Fruit fly (Drosophila melanogaster) whole organism, embryonic: ENCODE results near the gene CG31650.

ENCODE experiments used
- ATbp ChIP-seq: fragments of 200-800 bp; sonication (Bioruptor generic); optimal IDR thresholded peaks from 2 replicates; lab custom pipeline; 2017; ENCODE audit warnings: missing biosample characterization, mild to moderate bottlenecking, missing genetic modification characterization, missing genetic modification reagents
- Atf-2 ChIP-seq: fragments of 200-800 bp; sonication (Bioruptor generic); optimal IDR thresholded peaks from 2 replicates; lab custom pipeline; 2016; ENCODE audit warnings: missing biosample characterization, missing genetic modification characterization
- CG10431 ChIP-seq: fragments of 200-800 bp; sonication (Bioruptor generic); optimal IDR thresholded peaks from 3 replicates; lab custom pipeline; 2018; ENCODE audit warnings: missing biosample characterization, mild to moderate bottlenecking, missing genetic modification characterization
- CG10543 ChIP-seq: fragments of 200-800 bp; sonication (Bioruptor generic); optimal IDR thresholded peaks from 3 replicates; lab custom pipeline; 2017; ENCODE audit warnings: missing biosample characterization, mild to moderate bottlenecking, missing genetic modification characterization, moderate library complexity
- CG12071 ChIP-seq: fragments of 200-800 bp; sonication (Bioruptor generic); optimal IDR thresholded peaks from 3 replicates; lab custom pipeline; 2018; ENCODE audit warnings: missing biosample characterization, mild to moderate bottlenecking, missing genetic modification characterization
- CG13123 ChIP-seq: fragments of 200-800 bp; sonication (Bioruptor generic); optimal IDR thresholded peaks from 2 replicates; lab custom pipeline; 2016; ENCODE audit warnings: missing biosample characterization, missing genetic modification characterization
- CG1832 ChIP-seq: fragments of 200-800 bp; sonication (Bioruptor generic); optimal IDR thresholded peaks from 2 replicates; lab custom pipeline; 2017; ENCODE audit warnings: missing biosample characterization, mild to moderate bottlenecking, missing genetic modification characterization, inconsistent platforms
- CG3163 ChIP-seq: fragments of 200-800 bp; sonication (Bioruptor generic); optimal IDR thresholded peaks from 3 replicates; lab custom pipeline; 2016; ENCODE audit warnings: missing biosample characterization, missing genetic modification characterization
- CG34376 ChIP-seq: fragments of 200-800 bp; sonication (Bioruptor generic); optimal IDR thresholded peaks from 2 replicates; lab custom pipeline; 2018; ENCODE audit warnings: missing biosample characterization, mild to moderate bottlenecking, missing genetic modification characterization
- CG4282 ChIP-seq: fragments of 200-800 bp; sonication (Bioruptor generic); optimal IDR thresholded peaks from 2 replicates; lab custom pipeline; 2016; ENCODE audit warnings: missing biosample characterization, missing genetic modification characterization
- CG5245 ChIP-seq: fragments of 200-800 bp; sonication (Bioruptor generic); optimal IDR thresholded peaks from 3 replicates; lab custom pipeline; 2016; ENCODE audit warnings: missing biosample characterization, missing genetic modification characterization
- CG6654 ChIP-seq: fragments of 200-800 bp; sonication (Bioruptor generic); optimal IDR thresholded peaks from 2 replicates; lab custom pipeline; 2017; ENCODE audit warnings: missing biosample characterization, mild to moderate bottlenecking, missing genetic modification characterization
- CG8924 ChIP-seq: fragments of 200-800 bp; optimal IDR thresholded peaks from 3 replicates; lab custom pipeline; 2019; ENCODE audit warnings: missing biosample characterization, mild to moderate bottlenecking, missing genetic modification characterization, moderate library complexity
- CG9817 ChIP-seq: fragments of 200-800 bp; sonication (Bioruptor generic); optimal IDR thresholded peaks from 2 replicates; lab custom pipeline; 2018; ENCODE audit warnings: missing biosample characterization, mild to moderate bottlenecking, missing genetic modification characterization, moderate library complexity
- CrebB ChIP-seq: fragments of 200-800 bp; sonication (Bioruptor generic); optimal IDR thresholded peaks from 3 replicates; lab custom pipeline; 2018; ENCODE audit warnings: missing biosample characterization, mild to moderate bottlenecking, missing genetic modification characterization
- D19A ChIP-seq: fragments of 200-800 bp; optimal IDR thresholded peaks from 3 replicates; lab custom pipeline; 2019; ENCODE audit warnings: missing biosample characterization, mild to moderate bottlenecking, missing genetic modification characterization, moderate library complexity
- Doc2 ChIP-seq: fragments of 200-800 bp; sonication (Bioruptor generic); IDR thresholded peaks from 2 replicates; pipeline ENCODE4 v1.3.6; 2022; ENCODE audit warnings: missing biosample characterization, missing genetic modification characterization
- Doc3 ChIP-seq: fragments of 200-800 bp; sonication (Bioruptor generic); IDR thresholded peaks from 3 replicates; pipeline ENCODE4 v1.3.6; 2022; ENCODE audit warnings: missing biosample characterization, missing genetic modification characterization; ENCODE audit not compliant: partially characterized antibody
- Ets65A ChIP-seq: fragments of 200-800 bp; sonication (Bioruptor generic); peaks from one replicate; lab custom pipeline; 2016; ENCODE audit warnings: missing biosample characterization, missing genetic modification characterization
- HLH3B ChIP-seq: fragments of 200-800 bp; sonication (Bioruptor generic); IDR thresholded peaks from 2 replicates; pipeline ENCODE4 v1.3.6; 2022; ENCODE audit warnings: missing biosample characterization, missing genetic modification characterization
- Hand ChIP-seq: fragments of 200-800 bp; sonication (Bioruptor generic); optimal IDR thresholded peaks from 2 replicates; lab custom pipeline; 2017; ENCODE audit warnings: mild to moderate bottlenecking, missing biosample characterization, missing genetic modification reagents, missing genetic modification characterization
- HmgD ChIP-seq: fragments of 200-800 bp; sonication (Bioruptor generic); optimal IDR thresholded peaks from 3 replicates; lab custom pipeline; 2016; ENCODE audit warnings: missing biosample characterization, missing genetic modification characterization
- MTF-1 ChIP-seq: fragments of 200-800 bp; sonication (Bioruptor generic); optimal IDR thresholded peaks from 2 replicates; lab custom pipeline; 2018; ENCODE audit warnings: missing biosample characterization, mild to moderate bottlenecking, missing genetic modification characterization, borderline replicate concordance
- NC2α ChIP-seq: fragments of 200-800 bp; sonication (Bioruptor generic); optimal IDR thresholded peaks from 2 replicates; lab custom pipeline; 2016; ENCODE audit warnings: missing biosample characterization, missing genetic modification characterization
- NK7.1 ChIP-seq: fragments of 200-800 bp; sonication (Bioruptor generic); optimal IDR thresholded peaks from 3 replicates; lab custom pipeline; 2016; ENCODE audit warnings: missing biosample characterization, missing genetic modification characterization
- Nf-YC ChIP-seq: fragments of 200-800 bp; optimal IDR thresholded peaks from 3 replicates; lab custom pipeline; 2019; ENCODE audit warnings: missing biosample characterization, mild to moderate bottlenecking, missing genetic modification characterization, moderate library complexity
- Ptx1 ChIP-seq: fragments of 200-800 bp; sonication (Bioruptor generic); IDR thresholded peaks from 2 replicates; pipeline ENCODE4 v1.3.6; 2022; ENCODE audit warnings: missing biosample characterization, missing genetic modification characterization
- Ravus ChIP-seq: fragments of 200-800 bp; sonication (Bioruptor generic); IDR thresholded peaks from 2 replicates; pipeline ENCODE4 v1.3.6; 2022; ENCODE audit warnings: missing biosample characterization, missing genetic modification characterization
- Spps ChIP-seq: fragments of 200-800 bp; sonication (Bioruptor generic); optimal IDR thresholded peaks from 2 replicates; lab custom pipeline; 2018; ENCODE audit warnings: missing biosample characterization, mild to moderate bottlenecking, missing genetic modification characterization
- Usf ChIP-seq: fragments of 200-800 bp; sonication (Bioruptor generic); optimal IDR thresholded peaks from 2 replicates; lab custom pipeline; 2017; ENCODE audit warnings: missing genotype, missing biosample characterization, missing genetic modification characterization
- Xrp1 ChIP-seq: fragments of 200-800 bp; sonication (Bioruptor generic); IDR thresholded peaks from 2 replicates; pipeline ENCODE4 v1.3.6; 2022; ENCODE audit warnings: missing biosample characterization, missing genetic modification characterization
- abd-A ChIP-seq: fragments of 200-800 bp; sonication (Bioruptor generic); optimal IDR thresholded peaks from 3 replicates; lab custom pipeline; 2019; ENCODE audit warnings: missing biosample characterization, mild to moderate bottlenecking, missing genetic modification characterization, moderate library complexity
- aop ChIP-seq: fragments of 200-800 bp; sonication (Bioruptor generic); IDR thresholded peaks from 2 replicates; pipeline ENCODE4 v1.3.6; 2022; ENCODE audit warnings: missing biosample characterization, missing genetic modification characterization
- ap ChIP-seq: fragments of 200-800 bp; sonication (Bioruptor generic); IDR thresholded peaks from 2 replicates; pipeline ENCODE4 v1.3.6; 2022; ENCODE audit warnings: missing biosample characterization, missing genetic modification characterization
- bowl ChIP-seq: fragments of 200-800 bp; sonication (Bioruptor generic); IDR thresholded peaks from 2 replicates; pipeline ENCODE4 v1.3.6; 2022; ENCODE audit warnings: missing biosample characterization, missing genetic modification characterization
- bsh ChIP-seq, 2 experiments: fragments of 200-800 bp; sonication (Bioruptor generic); optimal IDR thresholded peaks; 2 replicates each; lab custom pipeline; 2017 to 2018; ENCODE audit warnings: mild to moderate bottlenecking in 2 of 2, missing biosample characterization in 2 of 2, missing genetic modification characterization in 2 of 2, moderate library complexity in 1 of 2
- crol ChIP-seq: fragments of 200-800 bp; sonication (Bioruptor generic); IDR thresholded peaks from 2 replicates; pipeline ENCODE4 v1.3.6; 2022; ENCODE audit warnings: missing biosample characterization, missing genetic modification characterization
- fd64A ChIP-seq: fragments of 200-800 bp; sonication (Bioruptor generic); optimal IDR thresholded peaks from 3 replicates; lab custom pipeline; 2018; ENCODE audit warnings: missing biosample characterization, mild to moderate bottlenecking, missing genetic modification characterization
- h ChIP-seq: fragments of >200 bp; optimal IDR thresholded peaks from 2 replicates; lab custom pipeline; 2017
- hb ChIP-seq: fragments of 200-800 bp; sonication (Bioruptor generic); IDR thresholded peaks from 3 replicates; pipeline ENCODE4 v1.3.6; 2022; ENCODE audit warnings: missing biosample characterization, missing genetic modification characterization; ENCODE audit not compliant: partially characterized antibody
- her ChIP-seq: fragments of 200-800 bp; sonication (Bioruptor generic); optimal IDR thresholded peaks from 2 replicates; lab custom pipeline; 2016; ENCODE audit warnings: missing biosample characterization, missing genetic modification characterization
- knrl ChIP-seq: fragments of 200-800 bp; sonication (Bioruptor generic); IDR thresholded peaks from 3 replicates; pipeline ENCODE4 v1.3.6; 2022; ENCODE audit warnings: missing biosample characterization, missing genetic modification characterization; ENCODE audit not compliant: partially characterized antibody
- lbe ChIP-seq: fragments of 200-800 bp; sonication (Bioruptor generic); optimal IDR thresholded peaks from 2 replicates; lab custom pipeline; 2016; ENCODE audit warnings: missing biosample characterization, mild to moderate bottlenecking, missing genetic modification characterization
- oc ChIP-seq: fragments of 200-800 bp; sonication (Bioruptor generic); optimal IDR thresholded peaks from 2 replicates; lab custom pipeline; 2018; ENCODE audit warnings: missing biosample characterization, mild to moderate bottlenecking, missing genetic modification characterization, moderate library complexity
- sna ChIP-seq: fragments of 200-800 bp; sonication (Bioruptor generic); IDR thresholded peaks from 2 replicates; pipeline ENCODE4 v1.3.6; 2022; ENCODE audit warnings: missing biosample characterization, missing genetic modification characterization; ENCODE audit not compliant: partially characterized antibody
- sr ChIP-seq: fragments of 200-800 bp; sonication (Bioruptor generic); IDR thresholded peaks from 3 replicates; pipeline ENCODE4 v1.3.6; 2022; ENCODE audit warnings: missing biosample characterization, missing genetic modification characterization
- tin ChIP-seq: fragments of 200-800 bp; sonication (Bioruptor generic); optimal IDR thresholded peaks from 3 replicates; lab custom pipeline; 2016; ENCODE audit warnings: missing biosample characterization, missing genetic modification characterization
- tx ChIP-seq: fragments of 200-800 bp; sonication (Bioruptor generic); optimal IDR thresholded peaks from 2 replicates; lab custom pipeline; 2016; ENCODE audit warnings: missing biosample characterization, missing genetic modification characterization
- unpg ChIP-seq: fragments of 200-800 bp; sonication (Bioruptor generic); optimal IDR thresholded peaks from 3 replicates; lab custom pipeline; 2018; ENCODE audit warnings: missing biosample characterization, mild to moderate bottlenecking, missing genetic modification characterization, moderate library complexity

The CG31650 gene

DNA sequence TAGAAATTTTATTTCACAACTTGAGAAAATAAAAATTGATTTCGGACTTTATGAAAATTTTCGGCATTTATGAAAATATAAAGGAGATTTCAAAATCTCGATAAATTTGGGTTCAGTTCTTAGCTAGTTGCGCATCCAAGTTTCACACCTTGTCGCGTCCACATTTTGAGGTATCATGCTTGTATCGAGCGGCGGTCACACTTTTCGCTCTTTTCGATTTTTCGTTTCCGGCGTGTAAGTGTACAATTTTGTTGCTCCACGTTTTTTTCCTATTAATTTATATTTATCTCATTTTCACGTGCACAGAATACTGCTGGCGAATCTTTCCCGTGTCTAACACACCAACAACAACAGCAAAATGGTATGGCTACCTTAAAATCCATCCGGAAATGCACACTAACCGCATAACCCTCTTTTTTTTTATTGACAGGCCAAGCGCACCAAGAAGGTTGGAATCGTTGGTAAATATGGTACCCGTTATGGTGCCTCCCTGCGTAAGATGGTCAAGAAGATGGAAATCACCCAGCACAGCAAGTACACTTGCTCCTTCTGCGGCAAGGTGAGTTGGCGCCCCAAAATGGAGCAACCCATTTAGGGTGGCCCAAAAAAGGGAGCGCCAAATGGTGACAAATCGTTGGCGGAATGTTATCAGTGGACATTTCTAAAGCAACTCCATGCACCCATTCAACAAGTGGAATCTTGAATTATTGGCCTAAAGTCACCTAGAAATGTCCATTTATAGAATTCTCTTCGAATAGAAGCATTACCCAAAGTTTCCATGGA is 26.5 kb upstream of the CG31650 start, which contains the start of gene RpL37A (continued):
- TF ChIP-seq sna (GFP tag; lab: Robert Waterston, UW), result no peak
- no peak for TF ChIP-seq Doc3 (GFP tag; lab: Robert Waterston, UW)
- peak; percentile 85 for TF ChIP-seq CG10431 (GFP tag; lab: Kevin White, UChicago)
- peak; percentile 78 for TF ChIP-seq CG12071 (GFP tag; lab: Kevin White, UChicago)
- TF ChIP-seq bsh (GFP tag; optimal IDR thresholded peaks at IDR 0.05; lab: Kevin White, UChicago), result peak in 1 of 2 experiments; percentile 71
- TF ChIP-seq CG4282 (GFP tag; lab: Kevin White, UChicago), result peak; percentile 63
- peak; percentile 58; the same call in 1 of the 2 replicates for TF ChIP-seq HLH3B (GFP tag; lab: Robert Waterston, UW)
- peak; percentile 66 for TF ChIP-seq ATbp (GFP tag; lab: Kevin White, UChicago)
- TF ChIP-seq Usf (GFP tag; lab: Kevin White, UChicago), result peak; percentile 41
- TF ChIP-seq HmgD (GFP tag; lab: Kevin White, UChicago), result peak; percentile 65
- peak; percentile 94 for TF ChIP-seq MTF-1
- no peak for TF ChIP-seq h (lab: Kevin White, UChicago)
- TF ChIP-seq NK7.1, result peak; percentile 67
- TF ChIP-seq CrebB (tag; lab: Kevin White, UChicago), result peak; percentile 59
- TF ChIP-seq Xrp1 (GFP tag; lab: Robert Waterston, UW), result no peak
- TF ChIP-seq Hand (GFP tag; lab: Kevin White, UChicago), result peak; percentile 24
- peak; percentile 63 for TF ChIP-seq Atf-2 (GFP tag; lab: Kevin White, UChicago)
- TF ChIP-seq Ets65A, result peak; percentile 98
- no peak for TF ChIP-seq aop
- TF ChIP-seq CG34376 (GFP tag; lab: Kevin White, UChicago), result peak; percentile 96
- peak; percentile 63 for TF ChIP-seq CG3163 (GFP tag; lab: Kevin White, UChicago)
- peak; percentile 76 for TF ChIP-seq fd64A (GFP tag; lab: Kevin White, UChicago)
- no peak for TF ChIP-seq hb
- peak; percentile 70 for TF ChIP-seq Nf-YC (tag; lab: Kevin White, UChicago)
- peak; percentile 61 for TF ChIP-seq tin
- TF ChIP-seq Ravus, result no peak
- 0 out of 2 replicates have a peak, but pooled peaks have one; percentile 21 for TF ChIP-seq crol (GFP tag; lab: Robert Waterston, UW)
- no peak for TF ChIP-seq oc (tag; lab: Kevin White, UChicago)
- TF ChIP-seq sr (GFP tag; lab: Robert Waterston, UW), result no peak; the same call in 1 of the 3 replicates
- TF ChIP-seq CG13123, result peak; percentile 57
- peak; percentile 63 for TF ChIP-seq tx (GFP tag; lab: Kevin White, UChicago)
- no peak for TF ChIP-seq Doc2 (GFP tag; lab: Robert Waterston, UW)
- no peak for TF ChIP-seq bowl (GFP tag; lab: Robert Waterston, UW)
- peak; percentile 34 for TF ChIP-seq ap (GFP tag; lab: Robert Waterston, UW)
- peak; percentile 69 for TF ChIP-seq CG8924 (tag; lab: Kevin White, UChicago)
- peak; percentile 70 for TF ChIP-seq CG9817 (tag; lab: Kevin White, UChicago)
- TF ChIP-seq Ptx1, result no peak; the same call in 1 of the 2 replicates
- peak; percentile 39 for TF ChIP-seq lbe (GFP tag; lab: Kevin White, UChicago)
- peak; percentile 45 for TF ChIP-seq CG6654 (GFP tag; lab: Kevin White, UChicago)
- peak; percentile 24; the same call in 1 of the 3 replicates for TF ChIP-seq knrl
- TF ChIP-seq CG5245 (GFP tag; lab: Kevin White, UChicago), result peak; percentile 73
- TF ChIP-seq NC2α (GFP tag; lab: Kevin White, UChicago), result peak; percentile 73
- peak; percentile 71 for TF ChIP-seq Spps (tag; lab: Kevin White, UChicago)
- peak; percentile 92 for TF ChIP-seq her
- TF ChIP-seq D19A (tag; lab: Kevin White, UChicago), result peak; percentile 38
- TF ChIP-seq unpg (GFP tag; lab: Kevin White, UChicago), result peak; percentile 75
- no peak for TF ChIP-seq abd-A
- TF ChIP-seq CG1832 (GFP tag; lab: Kevin White, UChicago), result no peak
- TF ChIP-seq CG10543 (GFP tag; lab: Kevin White, UChicago), result peak; percentile 81
